Worm (Caenorhabditis elegans): Measurements from ENCODE around the gene C34D4.4.

Gene C34D4.4

DNA sequence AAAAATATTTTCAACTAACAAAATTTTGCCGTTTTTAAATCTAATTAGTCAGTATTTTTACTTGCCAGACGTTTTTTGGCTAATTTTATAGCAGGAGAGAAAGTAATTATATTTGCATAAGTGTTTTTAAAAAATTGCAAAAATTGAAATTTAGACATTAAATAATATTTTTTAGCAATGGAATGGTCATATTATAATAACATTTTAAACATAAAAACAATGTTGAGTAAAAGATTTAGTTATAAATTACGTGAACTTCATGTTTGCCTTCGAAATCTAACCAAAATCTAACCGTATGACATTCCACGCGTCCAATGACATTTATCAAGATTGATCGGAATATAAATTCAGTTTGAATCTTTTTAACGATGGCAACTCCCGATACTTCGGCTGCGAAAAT, 5.2 kb downstream of the C34D4.4 start, which contains the start of gene C34D4.2:
TSS of gene C34D4.2 (plus strand) at position 301 of the 400 bp plus-strand sequence.
- TF ChIP-seq unc-62 (GFP tag; optimal IDR thresholded peaks at IDR 0.05): no peak

DNA sequence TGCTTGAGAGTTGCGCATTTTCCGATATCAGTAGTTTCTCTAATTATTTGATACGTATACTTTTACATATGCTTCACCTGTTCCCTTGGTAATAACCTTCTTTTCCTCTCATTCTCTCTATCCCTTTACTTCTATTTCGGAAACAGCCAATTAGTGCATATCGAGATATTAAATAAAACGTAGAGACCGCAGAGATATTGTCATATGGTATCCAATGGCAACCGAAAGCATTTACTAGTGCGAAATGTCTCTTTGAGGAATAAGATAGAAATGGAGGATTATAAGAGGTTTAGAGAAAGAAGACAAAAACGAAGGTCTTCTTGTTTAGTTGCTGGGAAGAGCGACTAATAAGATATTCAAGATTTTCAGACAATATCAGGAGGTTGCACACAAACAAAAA, 7.2 kb downstream of the C34D4.4 start, which contains the start of gene maph-9:
TSS of gene maph-9 (plus strand) at position 273 of the 400 bp plus-strand sequence.
- TF ChIP-seq unc-62 (GFP tag; optimal IDR thresholded peaks at IDR 0.05): no peak

DNA sequence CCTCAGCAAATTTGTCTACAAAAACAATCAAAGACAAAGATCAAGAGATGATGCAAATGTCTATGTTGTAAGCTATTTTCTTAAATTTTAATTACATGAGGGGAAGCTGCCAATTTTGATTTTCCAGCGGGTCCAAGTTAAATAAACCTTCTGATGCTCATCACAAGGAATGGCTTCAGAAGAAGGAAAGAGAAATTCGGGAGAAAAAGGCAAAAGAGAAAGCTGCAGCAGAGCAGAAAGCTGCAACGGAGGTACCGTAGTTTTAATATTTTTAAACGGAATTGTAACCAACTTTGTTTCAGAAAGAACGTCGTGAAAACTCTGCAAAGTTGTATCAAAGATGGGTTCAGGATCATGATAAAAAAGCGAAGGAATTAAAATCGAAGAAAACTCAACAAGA, 9.0 kb downstream of the C34D4.4 start:
- no peak for TF ChIP-seq unc-62 (GFP tag; optimal IDR thresholded peaks at IDR 0.05)

DNA sequence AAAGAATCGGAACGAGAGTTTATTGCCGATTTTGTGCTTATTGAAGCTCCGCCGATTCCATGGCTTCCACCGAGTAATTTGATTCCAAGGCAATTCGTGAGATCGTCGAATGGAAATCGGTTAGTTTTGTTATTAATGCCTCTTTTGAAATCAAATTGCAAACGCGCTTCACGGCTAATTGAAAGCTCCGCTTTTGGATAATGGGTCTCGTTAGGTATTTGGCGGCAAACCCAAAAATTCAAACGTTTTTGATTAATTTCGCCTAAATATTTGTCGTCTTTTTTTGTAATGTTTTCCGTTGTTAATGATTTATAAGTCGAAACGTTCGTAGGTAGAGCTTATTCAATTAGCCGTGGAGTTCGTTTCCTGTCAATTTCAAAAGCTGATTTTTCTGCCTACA, 10.4 kb downstream of the C34D4.4 start:
- no peak for TF ChIP-seq unc-62 (GFP tag; optimal IDR thresholded peaks at IDR 0.05)

DNA sequence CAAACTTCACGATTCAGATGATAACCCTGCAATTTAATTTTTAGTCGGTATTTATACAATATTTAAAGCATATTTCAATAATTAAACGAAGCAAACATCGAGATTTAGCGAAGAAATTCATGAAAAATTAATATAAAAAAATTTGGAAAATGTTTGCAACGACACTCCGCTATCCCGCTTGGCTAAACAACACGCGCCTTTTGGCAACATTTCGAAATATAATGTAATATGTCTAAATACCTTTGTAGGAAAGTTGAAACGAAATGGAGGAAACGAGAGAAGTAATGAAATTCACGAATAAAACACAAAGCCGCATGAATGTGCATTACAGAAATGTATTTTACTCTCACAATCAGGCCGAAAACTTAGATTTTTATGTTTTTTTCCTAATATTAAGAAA, 16.6 kb downstream of the C34D4.4 start, which contains the start of gene rpc-1:
TSS of gene rpc-1 (minus strand) at position 26 of the 400 bp plus-strand sequence.
- no peak for TF ChIP-seq unc-62 (GFP tag; optimal IDR thresholded peaks at IDR 0.05)

DNA sequence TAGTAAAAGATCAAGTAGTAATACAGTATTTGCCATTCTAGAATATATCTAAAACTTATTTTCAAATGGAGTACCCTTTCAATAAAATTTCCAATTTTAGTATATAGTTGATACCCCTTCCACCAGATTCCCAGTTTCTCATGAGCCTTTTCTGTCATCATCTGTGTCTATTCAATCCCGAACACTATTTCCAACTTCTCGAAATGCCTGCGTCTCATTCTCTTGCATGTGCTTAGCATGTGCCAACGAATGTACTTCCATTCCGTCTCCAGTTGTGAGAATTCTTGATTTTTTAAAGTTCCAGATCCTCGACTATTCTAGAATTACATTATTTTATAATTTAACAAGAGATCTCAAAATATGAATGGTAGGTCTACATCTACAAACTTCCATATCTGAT, 17.4 kb downstream of the C34D4.4 start, which contains the start of gene C42D4.18:
TSS of gene C42D4.18 (plus strand) at position 231 of the 400 bp plus-strand sequence.
- TF ChIP-seq unc-62 (GFP tag; optimal IDR thresholded peaks at IDR 0.05): no peak

DNA sequence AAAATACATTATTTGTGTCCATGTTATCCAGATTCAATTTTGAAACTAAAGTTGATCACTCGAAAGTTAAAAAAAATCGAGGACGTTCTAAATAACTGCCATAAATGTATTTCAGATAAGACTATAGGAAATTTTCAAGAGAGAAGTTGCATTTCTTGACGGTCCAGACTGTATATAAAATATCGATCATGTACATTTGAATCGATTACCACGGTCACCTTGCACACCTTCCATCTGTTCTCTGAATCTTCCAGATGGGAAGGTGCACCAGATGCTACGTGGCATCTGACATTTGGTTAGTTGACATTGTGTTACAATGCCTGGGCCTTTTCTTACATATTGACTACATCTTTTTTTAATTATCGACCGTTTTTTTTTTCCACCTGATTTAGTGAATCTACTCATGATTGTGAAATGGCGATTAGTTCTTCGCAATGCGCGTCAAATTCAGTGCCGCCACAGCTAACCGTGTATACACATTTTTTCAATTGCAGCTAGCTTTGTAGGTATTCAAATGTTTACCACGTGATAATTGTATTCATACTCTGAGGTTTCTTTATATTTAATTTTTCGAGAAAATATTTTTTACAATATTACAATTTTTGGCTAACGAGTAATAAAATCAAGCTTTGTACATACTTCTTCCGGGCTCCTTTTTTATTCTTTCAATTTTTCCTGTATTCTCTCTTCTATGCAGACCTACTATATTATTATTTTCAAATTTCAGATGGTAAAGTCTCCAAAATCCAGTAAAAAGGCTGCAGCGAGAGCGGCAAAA, 19.0 kb downstream of the C34D4.4 start, which contains the start of gene skr-16:
TSS of gene skr-16 (plus strand) at position 728 of the 778 bp plus-strand sequence.
- TF ChIP-seq unc-62 (GFP tag; optimal IDR thresholded peaks at IDR 0.05): no peak

DNA sequence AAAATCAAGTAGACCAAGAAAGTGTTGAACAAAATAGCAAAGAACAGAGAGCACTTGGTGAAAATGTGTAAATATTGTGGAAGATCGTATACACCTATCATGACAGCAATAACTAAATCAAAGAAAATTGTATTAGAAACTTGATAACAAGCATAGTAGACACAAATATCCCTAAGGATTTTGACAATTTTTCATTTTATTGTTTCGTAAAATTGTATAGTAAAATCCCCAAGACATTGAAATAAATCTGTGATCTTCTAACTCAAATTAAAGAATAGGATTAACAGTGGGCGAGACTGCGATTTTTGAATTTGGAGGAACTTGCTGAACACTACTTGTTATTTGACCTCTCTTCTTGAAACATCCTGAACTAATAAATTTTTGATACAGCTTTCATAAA, 22.1 kb downstream of the C34D4.4 start, which contains the start of gene str-220:
TSS of gene str-220 (minus strand) at position 101 of the 400 bp plus-strand sequence.
- TF ChIP-seq unc-62 (GFP tag; optimal IDR thresholded peaks at IDR 0.05): no peak

DNA sequence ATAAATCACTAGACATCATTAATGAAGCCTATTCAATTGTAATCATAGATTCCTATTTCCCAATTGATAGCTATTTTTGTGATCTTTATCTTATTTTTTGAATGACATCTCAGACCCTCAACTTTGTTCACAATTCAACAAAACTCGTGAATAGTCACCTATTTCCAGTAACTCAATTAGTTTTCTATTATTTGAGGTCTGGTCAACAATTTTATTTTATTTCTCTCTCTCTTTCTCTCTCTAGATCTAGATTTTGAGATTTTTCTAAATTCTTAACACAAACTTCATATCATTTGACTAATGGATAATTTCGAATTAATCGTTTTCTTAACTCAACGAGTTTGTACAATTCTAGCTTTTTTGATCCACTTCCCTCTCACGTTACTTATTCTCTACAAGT, 24.3 kb downstream of the C34D4.4 start, which contains the start of gene str-1:
TSS of gene str-1 (plus strand) at position 301 of the 400 bp plus-strand sequence.
- TF ChIP-seq unc-62 (GFP tag; optimal IDR thresholded peaks at IDR 0.05): no peak

DNA sequence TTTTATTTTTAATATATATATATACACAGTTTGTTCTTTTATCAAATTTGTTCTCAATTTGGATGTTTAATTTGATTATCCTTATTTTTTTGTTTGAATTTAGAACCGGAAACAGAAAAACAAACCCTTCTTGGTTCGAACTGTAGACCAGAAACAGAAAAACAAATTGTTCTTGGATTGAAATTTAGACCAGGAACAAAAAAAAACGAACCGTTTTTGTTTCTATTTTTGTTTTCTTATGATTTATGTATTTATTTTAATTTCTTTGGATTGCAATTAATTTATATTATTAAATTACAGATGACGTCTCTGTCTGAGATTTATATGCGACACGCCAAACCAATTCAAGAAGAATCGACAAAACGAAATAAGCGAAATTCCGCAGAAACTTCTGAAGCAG, 26.2 kb downstream of the C34D4.4 start, which contains the start of gene C42D4.19:
TSS of gene C42D4.19 (plus strand) at position 301 of the 400 bp plus-strand sequence.
- TF ChIP-seq unc-62 (GFP tag; optimal IDR thresholded peaks at IDR 0.05): no peak

DNA sequence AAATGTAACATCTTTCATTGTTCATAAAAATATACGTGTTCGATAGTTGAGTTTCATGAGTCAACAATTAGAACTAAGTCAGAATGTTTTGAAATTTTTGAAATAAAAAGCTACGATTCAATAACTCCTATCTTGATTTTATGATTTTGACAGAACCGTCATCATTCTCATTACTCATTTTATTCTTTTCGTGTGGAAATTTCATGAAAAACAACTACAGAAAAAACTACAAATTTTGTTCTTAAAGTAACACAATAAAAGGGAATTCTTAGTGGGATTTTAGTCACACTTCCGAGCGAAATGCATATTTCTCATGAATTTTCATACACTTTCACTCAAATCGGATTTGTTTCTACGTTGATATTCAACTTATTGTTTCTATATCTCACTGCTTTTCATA, 27.7 kb downstream of the C34D4.4 start, which contains the start of gene str-44:
TSS of gene str-44 (plus strand) at position 301 of the 400 bp plus-strand sequence.
- no peak for TF ChIP-seq unc-62 (GFP tag; optimal IDR thresholded peaks at IDR 0.05)

DNA sequence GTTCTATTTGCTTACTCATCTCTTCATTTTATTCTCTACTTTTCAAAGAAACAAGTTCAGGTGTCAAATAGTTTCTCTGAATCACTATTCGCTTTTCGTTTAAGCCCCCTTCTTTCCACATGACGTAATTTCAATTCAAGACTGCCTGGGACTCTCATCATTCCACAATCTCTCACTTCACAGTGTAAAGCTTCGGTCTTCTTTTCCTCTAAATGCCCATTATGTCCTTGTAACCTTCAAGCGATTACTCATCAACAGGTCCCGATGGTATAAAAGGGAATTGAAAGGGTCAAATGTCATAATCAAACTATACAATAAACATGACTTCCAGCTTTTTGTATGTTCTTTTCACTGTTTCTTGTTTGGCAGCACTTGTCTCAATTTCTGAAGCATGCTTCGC, 29.8 kb downstream of the C34D4.4 start, which contains the start of gene C42D4.3:
TSS of gene C42D4.3 (plus strand) at position 298 of the 400 bp plus-strand sequence.
- no peak for TF ChIP-seq unc-62 (GFP tag; optimal IDR thresholded peaks at IDR 0.05)

DNA sequence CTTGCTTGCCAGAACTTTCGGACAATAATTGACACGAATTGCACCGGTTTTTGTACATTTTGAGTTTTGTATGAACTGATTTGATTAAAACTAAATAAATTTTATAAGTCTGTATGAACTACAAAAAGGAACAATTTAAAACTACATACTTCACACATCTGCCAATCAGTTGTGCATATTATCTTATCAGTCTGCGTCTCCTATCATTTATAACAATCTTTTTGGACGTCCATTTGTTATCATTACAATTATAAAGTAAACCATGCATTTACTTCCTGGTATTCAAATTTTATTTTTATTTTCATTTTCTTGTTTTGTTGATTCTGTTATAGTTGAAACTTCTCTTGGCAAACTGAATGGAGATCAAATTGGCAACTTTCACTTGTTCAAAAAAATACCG, 31.1 kb downstream of the C34D4.4 start, which contains the start of gene cest-10:
TSS of gene cest-10 (plus strand) at position 254 of the 400 bp plus-strand sequence.
- no peak for TF ChIP-seq unc-62 (GFP tag; optimal IDR thresholded peaks at IDR 0.05)

DNA sequence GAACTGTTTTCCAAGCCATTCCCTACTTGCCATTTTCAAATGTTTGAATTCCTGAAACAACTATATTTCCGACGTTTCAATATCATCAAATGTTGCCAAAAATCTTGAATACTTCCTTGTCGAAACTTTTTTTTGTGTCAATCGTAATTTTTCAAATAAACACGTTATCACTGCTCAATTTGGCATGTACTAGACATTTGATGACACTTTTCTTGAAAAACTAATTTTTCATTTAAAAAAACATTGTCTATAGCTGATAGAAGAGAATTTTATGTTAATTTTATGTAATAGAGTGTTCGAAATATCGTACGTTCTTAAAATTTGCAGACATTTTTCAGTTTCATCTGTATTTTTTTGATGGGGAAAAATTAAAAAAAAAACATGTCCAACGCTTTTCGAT, 33.7 kb downstream of the C34D4.4 start:
- no peak for TF ChIP-seq unc-62 (GFP tag; optimal IDR thresholded peaks at IDR 0.05)

DNA sequence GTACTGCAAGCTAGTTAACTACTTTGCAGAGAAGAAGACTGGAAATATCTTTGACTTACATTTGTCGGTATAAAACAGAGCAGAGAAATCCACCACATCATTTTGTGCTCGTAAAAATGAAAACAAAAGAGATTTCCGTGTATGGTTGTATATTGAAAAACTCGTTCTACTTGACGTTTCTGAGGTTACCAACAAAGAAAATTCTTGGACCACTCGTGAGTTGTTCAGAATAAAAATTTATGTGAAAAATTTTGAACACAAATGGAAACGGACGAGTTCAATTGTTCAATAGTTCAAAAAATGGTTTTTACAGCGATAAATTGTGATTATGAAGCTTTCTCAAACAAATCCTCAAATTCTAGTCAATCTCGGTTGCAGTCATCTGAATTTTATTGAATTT, 35.4 kb downstream of the C34D4.4 start, which contains the start of gene clec-179:
TSS of gene clec-179 (minus strand) at position 101 of the 400 bp plus-strand sequence.
- no peak for TF ChIP-seq unc-62 (GFP tag; optimal IDR thresholded peaks at IDR 0.05)

DNA sequence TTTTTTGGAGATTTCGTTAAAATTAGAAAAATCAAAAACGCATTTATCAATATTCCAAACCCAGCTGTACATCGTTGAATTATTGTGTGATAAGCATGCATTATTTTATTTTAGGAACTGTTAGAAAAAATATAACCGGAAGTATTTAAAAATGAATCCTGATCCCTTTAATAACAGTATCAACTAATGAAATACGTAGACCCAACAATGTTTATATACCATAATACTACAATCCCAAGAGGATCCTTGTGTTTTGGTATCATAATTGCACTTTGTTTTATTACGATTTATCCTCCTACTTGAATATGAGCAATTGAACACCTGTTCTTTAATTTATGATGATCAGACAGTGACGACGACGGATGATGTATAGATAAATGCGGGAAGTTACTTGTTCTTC, 37.6 kb downstream of the C34D4.4 start, which contains the start of gene str-249:
TSS of gene str-249 (minus strand) at position 101 of the 400 bp plus-strand sequence.
- TF ChIP-seq unc-62 (GFP tag; optimal IDR thresholded peaks at IDR 0.05): no peak

Data from whole organism, dauer.